Worm (Caenorhabditis elegans) whole organism, L3 larva: ENCODE data around the gene srsx-36.

Source experiments
- R02D3.7 ChIP-seq: fragments of 150-350 bp; optimal IDR thresholded peaks from 2 replicates; lab custom pipeline; 2014; ENCODE audit warnings: missing biosample characterization, missing genetic modification characterization
- ZK546.5 ChIP-seq: sonication (generic microtip); optimal IDR thresholded peaks from 2 replicates; lab custom pipeline; 2017; ENCODE audit warnings: missing biosample characterization, missing genetic modification characterization
- egl-5 ChIP-seq: fragments of 150-350 bp; optimal IDR thresholded peaks from 2 replicates; lab custom pipeline; 2017; ENCODE audit warnings: missing biosample characterization, missing genetic modification reagents, missing genetic modification characterization, inconsistent platforms
- fkh-10 ChIP-seq: sonication (generic microtip); optimal IDR thresholded peaks from 2 replicates; lab custom pipeline; 2017; ENCODE audit warnings: missing biosample characterization, missing genetic modification reagents, missing genetic modification characterization
- jun-1 ChIP-seq: fragments of 150-350 bp; optimal IDR thresholded peaks from 2 replicates; lab custom pipeline; 2014; ENCODE audit warnings: missing biosample characterization, missing genetic modification reagents, missing genetic modification characterization
- lin-15B ChIP-seq: fragments of 150-350 bp; optimal IDR thresholded peaks from 2 replicates; lab custom pipeline; 2014; ENCODE audit warnings: missing biosample characterization, missing genetic modification characterization
- lin-39 ChIP-seq: fragments of 150-350 bp; optimal IDR thresholded peaks from 2 replicates; lab custom pipeline; 2018; ENCODE audit warnings: missing biosample characterization, missing genetic modification reagents, missing genetic modification characterization
- nhr-28 ChIP-seq: fragments of 150-350 bp; optimal IDR thresholded peaks from 2 replicates; lab custom pipeline; 2014; ENCODE audit warnings: missing biosample characterization, missing genetic modification characterization
- nhr-77 ChIP-seq: fragments of 150-350 bp; optimal IDR thresholded peaks from 2 replicates; lab custom pipeline; 2014; ENCODE audit warnings: missing biosample characterization, missing genetic modification characterization
- tbx-2 ChIP-seq: sonication (generic microtip); optimal IDR thresholded peaks from 2 replicates; lab custom pipeline; 2016; ENCODE audit warnings: mild to moderate bottlenecking, missing genetic modification characterization, missing compliant biosample characterization
- unc-62 ChIP-seq: fragments of 150-350 bp; sonication (generic microtip); optimal IDR thresholded peaks from 4 replicates; lab custom pipeline; 2014; ENCODE audit warnings: missing biosample characterization, missing genetic modification reagents, missing genetic modification characterization
- ztf-4 ChIP-seq: fragments of 150-350 bp; optimal IDR thresholded peaks from 2 replicates; lab custom pipeline; 2014; ENCODE audit warnings: missing biosample characterization, missing genetic modification characterization

- TF ChIP-seq R02D3.7 (tag; lab: Kevin White, UChicago) (no peak), lin-39 (tag; lab: Kevin White, UChicago) (no peak), lin-15B (no peak), ZK546.5 (tag; lab: Kevin White, UChicago) (no peak), nhr-28 (tag; lab: Kevin White, UChicago) (no peak), fkh-10 (GFP tag; lab: Kevin White, UChicago) (no peak), unc-62 (no peak), jun-1 (tag; lab: Kevin White, UChicago) (no peak), nhr-77 (tag; lab: Kevin White, UChicago) (no peak), ztf-4 (tag; lab: Kevin White, UChicago) (no peak), egl-5 (no peak), tbx-2 (no peak)
These were observed 24.2 kb upstream of the srsx-36 start, which contains the start of gene srbc-54 for ce11 chrV:15833622-15834021.
